Worm (Caenorhabditis elegans): ENCODE measurements around the gene C49C3.4.

Gene C49C3.4

ce11 chrIV:17280441-17280939 lies 40.1 kb upstream of the C49C3.4 start:
- TF ChIP-seq lsy-2 (tag; optimal IDR thresholded peaks at IDR 0.05) (peak in 1 of 2 experiments; percentile 11), efl-1 (optimal IDR thresholded peaks at IDR 0.05) (no peak), efl-1 (GFP tag; optimal IDR thresholded peaks at IDR 0.05 in 1 of 2) (peak in 1 of 2 experiments; percentile 66), lin-35 (GFP tag; optimal IDR thresholded peaks at IDR 0.05) (peak in 1 of 2 experiments; percentile 0), unc-30 (tag; optimal IDR thresholded peaks at IDR 0.05) (no peak), hpl-2 (GFP tag; optimal IDR thresholded peaks at IDR 0.05) (no peak), nhr-20 (tag; optimal IDR thresholded peaks at IDR 0.05) (no peak), vab-15 (tag; optimal IDR thresholded peaks at IDR 0.05) (no peak), nhr-47 (tag; optimal IDR thresholded peaks at IDR 0.05) (no peak), nhr-85 (tag) (peak; percentile 86), nhr-71 (tag; optimal IDR thresholded peaks at IDR 0.05) (no peak), lir-3 (tag; optimal IDR thresholded peaks at IDR 0.05; ENCODE audit: poor library complexity) (no peak), sup-37 (GFP tag; optimal IDR thresholded peaks at IDR 0.05) (no peak), ceh-90 (tag; optimal IDR thresholded peaks at IDR 0.05) (no peak), rnt-1 (tag; optimal IDR thresholded peaks at IDR 0.05) (peak; percentile 16), snu-23 (GFP tag; optimal IDR thresholded peaks at IDR 0.05) (no peak), swsn-7 (tag; optimal IDR thresholded peaks at IDR 0.05) (no peak), C16A3.4 (tag; optimal IDR thresholded peaks at IDR 0.05) (no peak), lin-15B (tag; optimal IDR thresholded peaks at IDR 0.05) (no peak), blmp-1 (tag; optimal IDR thresholded peaks at IDR 0.05) (no peak), Y116A8C.19 (tag; optimal IDR thresholded peaks at IDR 0.05; ENCODE audit: borderline replicate concordance) (no peak), fkh-8 (tag; optimal IDR thresholded peaks at IDR 0.05) (peak; percentile 9), pqm-1 (tag; optimal IDR thresholded peaks at IDR 0.05) (no peak)

DNA sequence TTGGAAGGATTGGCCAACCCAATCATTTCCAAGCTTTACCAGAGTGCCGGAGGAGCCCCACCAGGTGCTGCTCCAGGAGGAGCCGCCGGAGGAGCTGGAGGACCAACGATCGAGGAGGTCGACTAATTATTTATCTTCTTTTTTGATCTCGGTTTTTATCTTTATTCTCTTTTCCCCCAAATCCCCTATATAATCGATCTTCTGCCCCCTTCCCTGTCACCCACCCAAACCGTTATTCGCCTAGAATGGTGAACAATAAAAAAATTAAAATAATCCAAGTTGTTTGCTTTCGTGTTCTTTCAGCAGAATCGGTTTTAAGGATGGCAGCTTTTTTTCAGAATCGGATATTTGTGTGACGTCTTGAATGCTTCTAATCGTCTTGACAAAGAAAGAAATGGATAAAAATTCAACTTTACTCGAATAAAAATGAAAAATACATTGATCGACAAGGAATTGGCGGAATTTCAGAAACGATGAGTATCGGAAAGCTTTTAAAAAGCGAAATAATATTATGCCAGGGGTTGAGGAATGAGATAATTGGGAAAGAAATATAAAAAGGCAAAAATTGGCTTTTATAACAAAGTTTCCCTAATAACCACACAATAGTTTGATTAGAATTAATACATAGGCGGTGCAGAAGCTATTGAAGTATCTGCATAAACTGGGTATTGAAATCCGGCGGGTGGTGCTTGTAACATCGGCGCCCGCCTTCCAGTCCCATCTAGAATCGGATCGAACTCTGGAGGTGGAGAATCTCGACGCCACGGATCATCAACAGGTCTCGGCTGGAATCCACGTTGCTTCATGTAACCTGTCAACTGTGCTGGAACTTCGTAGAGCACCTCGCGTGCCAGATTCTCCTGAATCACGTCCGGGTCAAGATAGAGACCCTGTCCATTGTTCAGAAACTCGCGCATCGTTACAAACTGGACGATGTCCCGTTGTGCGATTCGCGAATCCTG lies 39.3 kb upstream of the C49C3.4 start:
- TF ChIP-seq mdl-1 (tag; optimal IDR thresholded peaks at IDR 0.05) (no peak), grh-1 (GFP tag; IDR thresholded peaks at IDR 0.05) (no peak), zag-1 (tag; optimal IDR thresholded peaks at IDR 0.05) (no peak), C34B4.2 (tag; optimal IDR thresholded peaks at IDR 0.05) (no peak), hlh-4 (tag; optimal IDR thresholded peaks at IDR 0.05) (no peak), lin-15B (tag; optimal IDR thresholded peaks at IDR 0.05) (peak; percentile 14), fkh-10 (GFP tag; optimal IDR thresholded peaks at IDR 0.05) (no peak), skn-1 (tag; optimal IDR thresholded peaks at IDR 0.05) (peak; percentile 76), ceh-63 (GFP tag; optimal IDR thresholded peaks at IDR 0.05) (peak; percentile 25), unc-86 (tag; optimal IDR thresholded peaks at IDR 0.05) (peak; percentile 32), Y116A8C.19 (tag; optimal IDR thresholded peaks at IDR 0.05; ENCODE audit: borderline replicate concordance) (no peak), mep-1 (tag; optimal IDR thresholded peaks at IDR 0.05) (peak; percentile 91), nhr-237 (tag; optimal IDR thresholded peaks at IDR 0.05) (no peak), lin-13 (GFP tag; optimal IDR thresholded peaks at IDR 0.05) (peak; percentile 62), C04F5.9 (tag; optimal IDR thresholded peaks at IDR 0.05) (no peak), fkh-4 (tag; optimal IDR thresholded peaks at IDR 0.05; ENCODE audit: borderline replicate concordance) (no peak), tbx-2 (tag; optimal IDR thresholded peaks at IDR 0.05) (peak; percentile 25), rnt-1 (tag; optimal IDR thresholded peaks at IDR 0.05) (peak; percentile 2), ceh-8 (GFP tag; optimal IDR thresholded peaks at IDR 0.05) (peak; percentile 15), nhr-71 (tag; optimal IDR thresholded peaks at IDR 0.05) (peak; percentile 82), nhr-77 (tag; optimal IDR thresholded peaks at IDR 0.05) (no peak), unc-30 (tag; optimal IDR thresholded peaks at IDR 0.05) (peak; percentile 61), nhr-19 (GFP tag; conservative IDR thresholded peaks at IDR 0.05) (peak; percentile 61), lin-39 (tag; optimal IDR thresholded peaks at IDR 0.05) (no peak), dpl-1 (GFP tag; optimal IDR thresholded peaks at IDR 0.05) (peak in 2 of 3 experiments; percentile 22 to 28), aha-1 (tag; optimal IDR thresholded peaks at IDR 0.05) (peak; percentile 29), pag-3 (tag; optimal IDR thresholded peaks at IDR 0.05; ENCODE audit: borderline replicate concordance, insufficient read depth) (peak; percentile 25), nhr-12 (tag; optimal IDR thresholded peaks at IDR 0.05) (no peak), ceh-90 (tag; optimal IDR thresholded peaks at IDR 0.05) (no peak), jun-1 (tag; optimal IDR thresholded peaks at IDR 0.05) (no peak), nhr-28 (tag; optimal IDR thresholded peaks at IDR 0.05) (no peak), F16B12.6 (tag; optimal IDR thresholded peaks at IDR 0.05) (no peak), nhr-47 (tag; optimal IDR thresholded peaks at IDR 0.05) (peak; percentile 54)
